Fruit fly (Drosophila melanogaster) whole organism, embryonic: ENCODE data around the gene CG8369.

Source experiments
- Antp ChIP-seq: fragments of 200-800 bp; sonication (Bioruptor generic); optimal IDR thresholded peaks from 3 replicates; lab custom pipeline; 2016; ENCODE audit warnings: missing biosample characterization, missing genetic modification characterization
- Awh ChIP-seq: fragments of 200-800 bp; sonication (Bioruptor generic); IDR thresholded peaks from 2 replicates; pipeline ENCODE4, ENCODE4 v1.3.6; 2022; ENCODE audit warnings: missing biosample characterization, missing genetic modification characterization
- CG10274 ChIP-seq: fragments of 200-800 bp; sonication (Bioruptor generic); optimal IDR thresholded peaks from 3 replicates; lab custom pipeline; 2017; ENCODE audit warnings: missing biosample characterization, mild to moderate bottlenecking, missing genetic modification characterization
- CG10565 ChIP-seq: fragments of 200-800 bp; sonication (Bioruptor generic); optimal IDR thresholded peaks from 3 replicates; lab custom pipeline; 2016; ENCODE audit warnings: missing biosample characterization, mild to moderate bottlenecking, missing genetic modification characterization
- CG11560 ChIP-seq: fragments of 200-800 bp; sonication (Bioruptor generic); IDR thresholded peaks from 3 replicates; pipeline ENCODE4 v1.3.6; 2022; ENCODE audit warnings: missing biosample characterization, missing genetic modification characterization
- CG11696 ChIP-seq: fragments of 200-800 bp; sonication (Bioruptor generic); IDR thresholded peaks from 2 replicates; pipeline ENCODE4 v1.3.6; 2022; ENCODE audit warnings: missing biosample characterization, missing genetic modification characterization
- CG11723 ChIP-seq: fragments of 200-800 bp; sonication (Bioruptor generic); optimal IDR thresholded peaks from 2 replicates; lab custom pipeline; 2017; ENCODE audit warnings: missing biosample characterization, mild to moderate bottlenecking, missing genetic modification characterization
- CG15269 ChIP-seq: fragments of 200-800 bp; sonication (Bioruptor generic); optimal IDR thresholded peaks from 2 replicates; lab custom pipeline; 2018; ENCODE audit warnings: missing biosample characterization, mild to moderate bottlenecking, missing genetic modification characterization, moderate library complexity
- CG1602 ChIP-seq: fragments of 200-800 bp; sonication (Bioruptor generic); optimal IDR thresholded peaks from 3 replicates; lab custom pipeline; 2016; ENCODE audit warnings: missing biosample characterization, missing genetic modification characterization
- CG16779 ChIP-seq: fragments of 200-800 bp; sonication (Bioruptor generic); IDR thresholded peaks from 2 replicates; pipeline ENCODE4 v1.3.6; 2022; ENCODE audit warnings: missing biosample characterization, missing genetic modification characterization
- CG17328 ChIP-seq: fragments of 200-800 bp; sonication (Bioruptor generic); IDR thresholded peaks from 2 replicates; pipeline ENCODE4 v1.3.6; 2022; ENCODE audit warnings: missing biosample characterization, missing genetic modification characterization
- CG2875 ChIP-seq: fragments of 200-800 bp; sonication (Bioruptor generic); optimal IDR thresholded peaks from 2 replicates; lab custom pipeline; 2017; ENCODE audit warnings: missing biosample characterization, mild to moderate bottlenecking, missing genetic modification characterization, missing genetic modification reagents
- CG2889 ChIP-seq: fragments of 200-800 bp; sonication (Bioruptor generic); IDR thresholded peaks from 3 replicates; pipeline ENCODE4 v1.3.6; 2022; ENCODE audit warnings: missing biosample characterization, missing genetic modification characterization
- CG31365 ChIP-seq: fragments of 200-800 bp; sonication (Bioruptor generic); optimal IDR thresholded peaks from 2 replicates; lab custom pipeline; 2018; ENCODE audit warnings: missing biosample characterization, mild to moderate bottlenecking, missing genetic modification characterization
- CG31441 ChIP-seq: fragments of 200-800 bp; sonication (Bioruptor generic); IDR thresholded peaks from 2 replicates; pipeline ENCODE4 v1.3.6; 2022; ENCODE audit warnings: missing biosample characterization, missing genetic modification characterization
- CG32532 ChIP-seq: fragments of 200-800 bp; sonication (Bioruptor generic); IDR thresholded peaks from 2 replicates; pipeline ENCODE4 v1.3.6; 2022; ENCODE audit warnings: missing biosample characterization, missing genetic modification characterization
- CG34376 ChIP-seq: fragments of 200-800 bp; sonication (Bioruptor generic); optimal IDR thresholded peaks from 2 replicates; lab custom pipeline; 2018; ENCODE audit warnings: missing biosample characterization, mild to moderate bottlenecking, missing genetic modification characterization
- CG4282 ChIP-seq: fragments of 200-800 bp; sonication (Bioruptor generic); optimal IDR thresholded peaks from 2 replicates; lab custom pipeline; 2016; ENCODE audit warnings: missing biosample characterization, missing genetic modification characterization
- CG6254 ChIP-seq: fragments of 200-800 bp; sonication (Bioruptor generic); optimal IDR thresholded peaks from 3 replicates; lab custom pipeline; 2017; ENCODE audit warnings: mild to moderate bottlenecking, missing biosample characterization, missing genetic modification reagents, missing genetic modification characterization
- CG6272 ChIP-seq: fragments of 200-800 bp; sonication (Bioruptor generic); IDR thresholded peaks from 2 replicates; pipeline ENCODE4 v1.3.6; 2022; ENCODE audit warnings: missing biosample characterization, missing genetic modification characterization
- CG7928 ChIP-seq: fragments of 200-800 bp; sonication (Bioruptor generic); optimal IDR thresholded peaks from 2 replicates; lab custom pipeline; 2017; ENCODE audit warnings: missing biosample characterization, mild to moderate bottlenecking, missing genetic modification characterization
- CG8290 ChIP-seq, 3 experiments: fragments of 200-800 bp; sonication (Bioruptor generic); optimal IDR thresholded peaks; 2 replicates each; lab custom pipeline; 2016 to 2019; ENCODE audit warnings: missing biosample characterization in 3 of 3, missing genetic modification characterization in 3 of 3, mild to moderate bottlenecking in 2 of 3, moderate library complexity in 1 of 3
- CG8359 ChIP-seq: fragments of 200-800 bp; sonication (Bioruptor generic); optimal IDR thresholded peaks from 2 replicates; lab custom pipeline; 2017; ENCODE audit warnings: missing biosample characterization, mild to moderate bottlenecking, missing genetic modification characterization, borderline replicate concordance
- CG9797 ChIP-seq: fragments of 200-800 bp; sonication (Bioruptor generic); optimal IDR thresholded peaks from 3 replicates; lab custom pipeline; 2018; ENCODE audit warnings: missing biosample characterization, mild to moderate bottlenecking, missing genetic modification characterization
- Dip3 ChIP-seq: fragments of 200-800 bp; sonication (Bioruptor generic); optimal IDR thresholded peaks from 3 replicates; lab custom pipeline; 2016; ENCODE audit warnings: missing biosample characterization, missing genetic modification characterization
- Fer2 ChIP-seq: fragments of 200-800 bp; sonication (Bioruptor generic); optimal IDR thresholded peaks from 2 replicates; lab custom pipeline; 2018; ENCODE audit warnings: missing biosample characterization, mild to moderate bottlenecking, missing genetic modification characterization, moderate library complexity
- Hey ChIP-seq: fragments of 200-800 bp; sonication (Bioruptor generic); optimal IDR thresholded peaks from 3 replicates; lab custom pipeline; 2018; ENCODE audit warnings: missing biosample characterization, mild to moderate bottlenecking, missing genetic modification characterization
- HmgZ ChIP-seq: fragments of 200-800 bp; sonication (Bioruptor generic); optimal IDR thresholded peaks from 2 replicates; lab custom pipeline; 2018; ENCODE audit warnings: missing biosample characterization, mild to moderate bottlenecking, missing genetic modification characterization
- Lpt ChIP-seq: fragments of >200 bp; optimal IDR thresholded peaks from 2 replicates; lab custom pipeline; 2018; ENCODE audit warnings: missing biosample characterization, missing genetic modification characterization
- Meics ChIP-seq: fragments of 200-800 bp; sonication (Bioruptor generic); optimal IDR thresholded peaks from 2 replicates; lab custom pipeline; 2017; ENCODE audit warnings: missing biosample characterization, mild to moderate bottlenecking, missing genetic modification characterization
- Myb ChIP-seq: fragments of 200-800 bp; sonication (Bioruptor generic); optimal IDR thresholded peaks from 2 replicates; lab custom pipeline; 2016; ENCODE audit warnings: missing biosample characterization, missing genetic modification characterization
- NC2α ChIP-seq: fragments of 200-800 bp; sonication (Bioruptor generic); optimal IDR thresholded peaks from 2 replicates; lab custom pipeline; 2016; ENCODE audit warnings: missing biosample characterization, missing genetic modification characterization
- Ptx1 ChIP-seq: fragments of 200-800 bp; sonication (Bioruptor generic); IDR thresholded peaks from 2 replicates; pipeline ENCODE4 v1.3.6; 2022; ENCODE audit warnings: missing biosample characterization, missing genetic modification characterization
- ato ChIP-seq: fragments of 200-800 bp; sonication (Bioruptor generic); IDR thresholded peaks from 2 replicates; pipeline ENCODE4 v1.3.6; 2022; ENCODE audit warnings: missing biosample characterization, missing genetic modification characterization; ENCODE audit not compliant: partially characterized antibody
- bigmax ChIP-seq: fragments of 200-800 bp; sonication (Bioruptor generic); optimal IDR thresholded peaks from 2 replicates; lab custom pipeline; 2018; ENCODE audit warnings: missing biosample characterization, mild to moderate bottlenecking, missing genetic modification characterization
- cas ChIP-seq: fragments of 200-800 bp; sonication (Bioruptor generic); IDR thresholded peaks from 2 replicates; pipeline ENCODE4 v1.3.6; 2022; ENCODE audit warnings: missing biosample characterization, missing genetic modification characterization
- ci ChIP-seq: fragments of 200-800 bp; sonication (Bioruptor generic); IDR thresholded peaks from 3 replicates; pipeline ENCODE4 v1.3.6; 2022; ENCODE audit warnings: missing biosample characterization, missing genetic modification characterization
- crp ChIP-seq, 2 experiments: fragments of 200-800 bp; sonication (Bioruptor generic); optimal IDR thresholded peaks; 2 replicates in 1 of 2; 3 replicates in 1 of 2; lab custom pipeline; 2017; ENCODE audit warnings: missing biosample characterization in 2 of 2, missing genetic modification characterization in 2 of 2, mild to moderate bottlenecking in 1 of 2, moderate library complexity in 1 of 2
- dimm ChIP-seq: fragments of 200-800 bp; sonication (Bioruptor generic); IDR thresholded peaks from 2 replicates; pipeline ENCODE4 v1.3.6; 2022; ENCODE audit warnings: missing biosample characterization, missing genetic modification characterization
- dm ChIP-seq: fragments of 200-800 bp; sonication (Bioruptor generic); optimal IDR thresholded peaks from 3 replicates; lab custom pipeline; 2016; ENCODE audit warnings: missing biosample characterization, missing genetic modification characterization
- ems ChIP-seq: fragments of 200-800 bp; sonication (Bioruptor generic); optimal IDR thresholded peaks from 3 replicates; lab custom pipeline; 2016; ENCODE audit warnings: missing biosample characterization, missing genetic modification characterization
- eyg ChIP-seq: fragments of 200-800 bp; sonication (Bioruptor generic); optimal IDR thresholded peaks from 3 replicates; lab custom pipeline; 2016; ENCODE audit warnings: missing biosample characterization, missing genetic modification characterization
- fu2 ChIP-seq: fragments of 200-800 bp; sonication (Bioruptor generic); optimal IDR thresholded peaks from 2 replicates; lab custom pipeline; 2016; ENCODE audit warnings: missing biosample characterization, missing genetic modification characterization
- gcm2 ChIP-seq: fragments of 200-800 bp; sonication (Bioruptor generic); optimal IDR thresholded peaks from 2 replicates; lab custom pipeline; 2016; ENCODE audit warnings: missing biosample characterization, missing genetic modification characterization
- pan ChIP-seq, 4 experiments: fragments of >200 bp in 3 of 4; fragments of 200-800 bp in 1 of 4; sonication (Bioruptor generic) in 1 of 4; optimal IDR thresholded peaks in 3 of 4; IDR thresholded peaks in 1 of 4; 2 replicates each; pipeline versions ENCODE4 v1.3.6 to Lab custom; 2017 to 2022; ENCODE audit warnings: missing biosample characterization in 2 of 4, missing genetic modification characterization in 2 of 4, mixed read lengths in 1 of 4
- ro ChIP-seq: fragments of 200-800 bp; sonication (Bioruptor generic); IDR thresholded peaks from 2 replicates; pipeline ENCODE4 v1.3.6; 2022; ENCODE audit warnings: missing biosample characterization, missing genetic modification characterization
- stwl ChIP-seq: fragments of 200-800 bp; sonication (Bioruptor generic); optimal IDR thresholded peaks from 3 replicates; lab custom pipeline; 2018; ENCODE audit warnings: missing biosample characterization, mild to moderate bottlenecking, missing genetic modification characterization, moderate library complexity
- trem ChIP-seq: fragments of 200-800 bp; optimal IDR thresholded peaks from 3 replicates; lab custom pipeline; 2019; ENCODE audit warnings: missing biosample characterization, mild to moderate bottlenecking, missing genetic modification characterization, moderate library complexity
- trh ChIP-seq: fragments of 200-800 bp; sonication (Bioruptor generic); optimal IDR thresholded peaks from 2 replicates; lab custom pipeline; 2016; ENCODE audit warnings: missing biosample characterization, missing genetic modification characterization
- wor ChIP-seq: fragments of 200-800 bp; sonication (Bioruptor generic); IDR thresholded peaks from 2 replicates; pipeline ENCODE4 v1.3.6; 2022; ENCODE audit warnings: missing biosample characterization, missing genetic modification characterization

CG8369 gene

DNA sequence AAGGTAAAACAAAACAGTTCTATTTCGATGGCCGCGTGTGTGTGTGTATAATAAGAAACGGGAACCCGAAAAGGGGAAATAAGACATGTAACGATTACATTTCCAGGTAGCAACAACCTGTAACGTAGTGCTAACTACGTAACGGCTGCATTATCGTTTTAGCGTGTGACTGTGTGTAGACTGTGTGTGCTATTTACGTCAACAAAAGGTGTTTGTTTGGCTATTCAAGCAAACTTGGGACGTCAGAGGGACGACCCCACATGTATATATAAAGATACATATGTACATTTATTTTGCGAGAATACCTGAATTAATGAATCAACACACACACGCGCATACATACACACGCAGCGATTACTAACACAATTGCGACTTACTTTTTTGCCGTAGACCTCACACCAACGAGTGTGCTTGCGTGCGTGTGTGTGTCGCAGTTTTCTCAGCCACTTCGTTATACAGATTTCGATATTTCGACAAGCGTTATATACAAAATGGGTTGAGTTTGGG, 2.2 kb upstream of the CG8369 start (continued):
- peak; percentile 48 for TF ChIP-seq CG34376
- TF ChIP-seq gcm2 (GFP tag; lab: Kevin White, UChicago), result peak; percentile 26
- TF ChIP-seq Awh (GFP tag; lab: Robert Waterston, UW), result no peak
- TF ChIP-seq Fer2 (tag; lab: Kevin White, UChicago), result no peak
- no peak for TF ChIP-seq Lpt (GFP tag; lab: Kevin White, UChicago)
- no peak for TF ChIP-seq CG8290 (GFP tag; optimal IDR thresholded peaks at IDR 0.05; lab: Kevin White, UChicago)
- TF ChIP-seq CG8290 (tag; optimal IDR thresholded peaks at IDR 0.05; lab: Kevin White, UChicago), result peak in 1 of 2 experiments; percentile 81
- no peak for TF ChIP-seq Antp (GFP tag; lab: Kevin White, UChicago)
- TF ChIP-seq CG8359 (GFP tag; lab: Kevin White, UChicago), result peak; percentile 47
- no peak for TF ChIP-seq ems (GFP tag; lab: Kevin White, UChicago)
- peak; percentile 23 for TF ChIP-seq CG15269 (tag; lab: Kevin White, UChicago)
- peak; percentile 84 for TF ChIP-seq CG11696
- TF ChIP-seq Hey (tag; lab: Kevin White, UChicago), result no peak
- TF ChIP-seq NC2α (GFP tag; lab: Kevin White, UChicago), result peak; percentile 46
- no peak for TF ChIP-seq cas (GFP tag; lab: Robert Waterston, UW)
- peak; percentile 59; the same call in 2 of the 3 replicates for TF ChIP-seq ci (GFP tag; lab: Robert Waterston, UW)
- no peak for TF ChIP-seq CG31365 (tag; lab: Kevin White, UChicago)
- no peak for TF ChIP-seq HmgZ (tag; lab: Kevin White, UChicago)
- TF ChIP-seq CG16779 (GFP tag; lab: Robert Waterston, UW), result 0 out of 2 replicates have a peak, but pooled peaks have one; percentile 38
- TF ChIP-seq CG17328 (GFP tag; lab: Robert Waterston, UW), result no peak
- no peak for TF ChIP-seq CG2889 (GFP tag; lab: Robert Waterston, UW)
- TF ChIP-seq CG9797 (GFP tag; lab: Kevin White, UChicago), result no peak
- no peak for TF ChIP-seq dm
- TF ChIP-seq pan (optimal IDR thresholded peaks at IDR 0.05; lab: Kevin White, UChicago), result no peak
- TF ChIP-seq pan (GFP tag; optimal IDR thresholded peaks at IDR 0.05 in 1 of 2, IDR thresholded peaks at IDR 0.05 in 1 of 2), result no peak
- no peak for TF ChIP-seq bigmax (GFP tag; lab: Kevin White, UChicago)
- TF ChIP-seq CG4282 (GFP tag; lab: Kevin White, UChicago), result peak; percentile 36
- TF ChIP-seq CG10274 (GFP tag; lab: Kevin White, UChicago), result peak; percentile 21
- TF ChIP-seq fu2 (GFP tag; lab: Kevin White, UChicago), result peak; percentile 12
- no peak for TF ChIP-seq CG6254 (GFP tag; lab: Kevin White, UChicago)
- TF ChIP-seq Meics, result peak; percentile 24
- no peak for TF ChIP-seq wor (GFP tag; lab: Robert Waterston, UW)
- TF ChIP-seq Myb, result peak; percentile 8
- no peak for TF ChIP-seq ato
- peak; percentile 33; the same call in 1 of the 2 replicates for TF ChIP-seq CG32532 (GFP tag; lab: Robert Waterston, UW)
- TF ChIP-seq Ptx1 (GFP tag; lab: Robert Waterston, UW), result no peak
- no peak for TF ChIP-seq CG10565 (GFP tag; lab: Kevin White, UChicago)
- TF ChIP-seq CG11560 (tag; lab: Robert Waterston, UW), result no peak
- no peak for TF ChIP-seq ro (GFP tag; lab: Robert Waterston, UW)
- no peak for TF ChIP-seq eyg (GFP tag; lab: Kevin White, UChicago)
- no peak for TF ChIP-seq stwl
- peak; percentile 11 for TF ChIP-seq CG11723 (GFP tag; lab: Kevin White, UChicago)
- TF ChIP-seq dimm, result no peak
- no peak for TF ChIP-seq crp (GFP tag; optimal IDR thresholded peaks at IDR 0.05; lab: Kevin White, UChicago)
- TF ChIP-seq trem (tag; lab: Kevin White, UChicago), result no peak
- no peak for TF ChIP-seq CG7928 (GFP tag; lab: Kevin White, UChicago)
- TF ChIP-seq CG6272 (GFP tag; lab: Robert Waterston, UW), result no peak
- peak; percentile 5 for TF ChIP-seq CG2875
- TF ChIP-seq trh (GFP tag; lab: Kevin White, UChicago), result no peak
- no peak for TF ChIP-seq CG31441 (GFP tag; lab: Robert Waterston, UW)
- TF ChIP-seq Dip3 (GFP tag; lab: Kevin White, UChicago), result peak; percentile 13
- TF ChIP-seq CG1602 (GFP tag; lab: Kevin White, UChicago), result no peak
